Worm (Caenorhabditis elegans) whole organism, L2 larva: ENCODE data around the gene ppk-2.

Source experiments
- ceh-82 ChIP-seq: fragments of 150-350 bp; optimal IDR thresholded peaks from 2 replicates; lab custom pipeline; 2014; ENCODE audit warnings: missing biosample characterization, missing genetic modification characterization
- egl-27 ChIP-seq: sonication (generic microtip); optimal IDR thresholded peaks from 3 replicates; lab custom pipeline; 2017; ENCODE audit warnings: missing biosample characterization, missing genetic modification reagents, missing genetic modification characterization
- lin-39 ChIP-seq: fragments of 150-350 bp; optimal IDR thresholded peaks from 2 replicates; lab custom pipeline; 2014; ENCODE audit warnings: missing biosample characterization, missing genetic modification reagents, missing genetic modification characterization
- lsy-2 ChIP-seq, 2 experiments: fragments of 150-350 bp in 1 of 2; sonication (generic microtip) in 1 of 2; optimal IDR thresholded peaks; 2 replicates each; lab custom pipeline; 2014 to 2017; ENCODE audit warnings: missing biosample characterization in 2 of 2, missing genetic modification characterization in 2 of 2
- nhr-77 ChIP-seq: fragments of 150-350 bp; optimal IDR thresholded peaks from 2 replicates; lab custom pipeline; 2014; ENCODE audit warnings: missing biosample characterization, missing genetic modification characterization
- sma-3 ChIP-seq: sonication (generic microtip); optimal IDR thresholded peaks from 2 replicates; lab custom pipeline; 2016; ENCODE audit warnings: missing genetic modification reagents, missing genetic modification characterization, missing compliant biosample characterization
- ztf-4 ChIP-seq: fragments of 150-350 bp; optimal IDR thresholded peaks from 2 replicates; lab custom pipeline; 2014; ENCODE audit warnings: missing biosample characterization, missing genetic modification characterization

DNA sequence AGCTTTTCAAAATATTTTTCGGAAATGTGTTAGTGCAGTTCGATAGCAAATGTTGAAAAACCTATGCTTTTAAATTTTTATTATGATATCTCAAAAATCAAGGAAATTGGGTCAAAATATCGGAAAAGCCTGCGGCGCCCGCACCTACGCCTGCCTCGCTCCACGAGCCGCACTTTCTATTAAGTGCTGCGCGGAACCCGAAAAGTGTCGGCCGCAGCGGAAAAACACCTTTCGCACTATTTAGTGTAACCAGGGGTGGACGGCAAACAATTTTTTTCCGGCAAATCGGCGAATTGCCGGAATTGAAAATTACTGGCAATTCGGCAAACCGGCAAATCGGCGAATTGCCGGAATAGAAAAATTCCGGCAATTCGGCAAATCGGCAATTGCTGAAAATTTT lies 17.3 kb upstream of the ppk-2 start:
- TF ChIP-seq ceh-82 (tag; lab: Kevin White, UChicago) = no peak
- no peak for TF ChIP-seq sma-3 (GFP tag; lab: Kevin White, UChicago)
- no peak for TF ChIP-seq egl-27
- TF ChIP-seq lsy-2 (tag; optimal IDR thresholded peaks at IDR 0.05; lab: Kevin White, UChicago) = no peak
- TF ChIP-seq ztf-4 (tag; lab: Kevin White, UChicago) = no peak
- TF ChIP-seq nhr-77 = no peak
- TF ChIP-seq lin-39 (tag; lab: Kevin White, UChicago) = no peak
